Fruit fly (Drosophila melanogaster): Measurements from ENCODE around the gene CG6013.

Gene CG6013

DNA sequence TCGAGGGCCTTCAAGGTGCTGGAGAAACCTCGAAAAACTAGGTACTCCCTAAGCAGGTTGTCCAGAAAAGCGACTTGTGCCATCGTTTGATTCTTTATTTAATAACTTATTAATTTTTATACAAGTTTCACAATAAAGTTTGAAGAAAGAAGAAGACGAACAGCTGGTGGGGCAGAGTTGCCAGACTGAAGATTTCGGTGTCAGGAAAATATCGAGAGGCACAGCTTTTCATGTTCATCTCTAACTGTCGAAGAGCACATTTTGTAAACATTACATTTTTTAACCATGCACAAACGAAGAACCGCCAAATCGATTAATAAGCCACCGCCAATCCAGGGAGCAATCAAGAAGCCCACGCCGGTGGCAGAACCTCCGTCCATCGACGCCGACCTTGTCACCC lies 7.4 kb upstream of the CG6013 start, which contains the start of the genes CG6005 and CG14286 (continued):
- TF ChIP-seq CkIIα-i1 (GFP tag; IDR thresholded peaks at IDR 0.05): no peak
- no peak for TF ChIP-seq nom (GFP tag; optimal IDR thresholded peaks at IDR 0.05)
- TF ChIP-seq bbx (GFP tag; IDR thresholded peaks at IDR 0.05; ENCODE audit: partially characterized antibody): peak; percentile 80
- TF ChIP-seq CG10366 (GFP tag; IDR thresholded peaks at IDR 0.05): peak; percentile 75
- no peak for TF ChIP-seq sens-2 (GFP tag; IDR thresholded peaks at IDR 0.05)

DNA sequence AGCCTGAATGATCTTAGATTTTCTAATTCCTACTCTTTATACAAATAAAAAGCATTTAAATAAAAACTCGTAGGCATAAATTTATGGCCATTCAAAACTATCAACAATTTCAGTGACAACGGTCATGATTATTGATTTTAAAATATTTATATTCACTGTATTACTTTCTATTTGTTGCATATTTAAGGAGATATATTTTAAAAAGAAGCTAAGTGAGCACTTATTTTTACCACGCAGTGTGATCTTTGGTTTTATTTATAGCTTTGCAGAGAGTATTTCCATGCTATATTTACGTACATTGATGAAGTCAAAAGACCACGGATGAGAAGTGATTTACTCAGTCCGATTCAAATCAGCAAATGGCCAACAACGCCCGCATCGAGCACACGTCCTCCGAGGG lies 6.5 kb upstream of the CG6013 start, which contains the start of gene CG14285:
TSS of gene CG14285 (plus strand) at position 339 of the 400 bp plus-strand sequence.
- TF ChIP-seq CG11456 (GFP tag; IDR thresholded peaks at IDR 0.05) (no peak), Jarid2 (GFP tag; optimal IDR thresholded peaks at IDR 0.05) (no peak), CHES-1-like (GFP tag; optimal IDR thresholded peaks at IDR 0.05) (no peak), kay (GFP tag; optimal IDR thresholded peaks at IDR 0.05) (no peak), tna (GFP tag; IDR thresholded peaks at IDR 0.05; ENCODE audit: partially characterized antibody) (no peak), CoRest (tag; optimal IDR thresholded peaks at IDR 0.05) (no peak), row (GFP tag; IDR thresholded peaks at IDR 0.05) (peak; percentile 49; the same call in 2 of the 3 replicates), CG8388 (GFP tag; optimal IDR thresholded peaks at IDR 0.05) (peak; percentile 92), BEAF-32 (GFP tag; optimal IDR thresholded peaks at IDR 0.05) (no peak), D19A (tag; optimal IDR thresholded peaks at IDR 0.05) (no peak), dmrt11E (tag; optimal IDR thresholded peaks at IDR 0.05) (no peak)

DNA sequence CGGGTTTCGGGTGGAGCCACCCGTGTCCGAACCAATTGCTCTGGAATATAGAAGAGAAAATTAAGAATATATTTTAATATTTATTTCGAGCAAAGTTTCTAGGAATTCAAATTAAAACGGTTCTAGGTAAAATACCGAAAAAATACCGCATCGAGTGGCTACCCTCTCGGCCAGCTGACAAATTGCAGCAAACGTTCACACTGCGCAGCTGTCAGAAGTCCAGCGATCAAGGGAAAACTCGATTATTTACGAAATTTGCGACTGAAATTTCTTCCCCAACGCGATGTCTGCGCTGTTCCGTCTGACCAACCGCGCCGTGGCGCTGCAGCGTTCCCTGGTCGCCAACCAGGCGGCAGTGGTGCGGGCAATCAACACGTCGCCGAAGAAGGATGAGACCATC lies 4.1 kb upstream of the CG6013 start, which contains the start of gene NP15.6:
TSS of gene NP15.6 (plus strand) at position 204 of the 400 bp plus-strand sequence.
- TF ChIP-seq CG14014 (GFP tag; IDR thresholded peaks at IDR 0.05) (no peak), CG2712 (tag; optimal IDR thresholded peaks at IDR 0.05) (peak; percentile 4), Dp (GFP tag; optimal IDR thresholded peaks at IDR 0.05) (peak; percentile 49), Dip2 (GFP tag; IDR thresholded peaks at IDR 0.05) (no peak), pnt (GFP tag; optimal IDR thresholded peaks at IDR 0.05) (no peak), MESR4 (GFP tag; optimal IDR thresholded peaks at IDR 0.05) (peak; percentile 63), rib (GFP tag; IDR thresholded peaks at IDR 0.05) (no peak), Rx (GFP tag; IDR thresholded peaks at IDR 0.05) (no peak), CG15269 (tag; optimal IDR thresholded peaks at IDR 0.05) (no peak), mam (GFP tag; optimal IDR thresholded peaks at IDR 0.05) (no peak), CG7839 (tag; optimal IDR thresholded peaks at IDR 0.05) (no peak), YL-1 (GFP tag; optimal IDR thresholded peaks at IDR 0.05) (peak; percentile 41), lab (GFP tag; optimal IDR thresholded peaks at IDR 0.05) (no peak), CG3407 (GFP tag; optimal IDR thresholded peaks at IDR 0.05) (no peak), CG4404 (GFP tag; IDR thresholded peaks at IDR 0.05) (no peak), CG8388 (GFP tag; optimal IDR thresholded peaks at IDR 0.05) (no peak), Sox100B (GFP tag; optimal IDR thresholded peaks at IDR 0.05) (no peak), Ssrp (tag; optimal IDR thresholded peaks at IDR 0.05) (no peak), scrt (GFP tag; optimal IDR thresholded peaks at IDR 0.05) (no peak), stc (GFP tag; IDR thresholded peaks at IDR 0.05) (no peak), stwl (tag; optimal IDR thresholded peaks at IDR 0.05) (peak; percentile 31), CG15514 (GFP tag; optimal IDR thresholded peaks at IDR 0.05) (peak; percentile 27), E2f2 (GFP tag; IDR thresholded peaks at IDR 0.05) (peak; percentile 56), CG13287 (GFP tag; IDR thresholded peaks at IDR 0.05; ENCODE audit: partially characterized antibody) (peak; percentile 23; the same call in 1 of the 2 replicates), dimm (GFP tag; IDR thresholded peaks at IDR 0.05) (no peak), Myb (GFP tag; optimal IDR thresholded peaks at IDR 0.05) (peak; percentile 92), CG12659 (GFP tag; optimal IDR thresholded peaks at IDR 0.05) (no peak), CG2116 (GFP tag; optimal IDR thresholded peaks at IDR 0.05) (no peak), CG14710 (tag; optimal IDR thresholded peaks at IDR 0.05) (peak; percentile 26), CG10267 (tag; optimal IDR thresholded peaks at IDR 0.05) (no peak), psq (GFP tag; optimal IDR thresholded peaks at IDR 0.05) (no peak), gfzf (GFP tag; optimal IDR thresholded peaks at IDR 0.05) (peak; percentile 64), ems (GFP tag; optimal IDR thresholded peaks at IDR 0.05) (peak; percentile 4)

Measured in whole organism, embryonic.